Fruit fly (Drosophila melanogaster) whole organism, embryonic: ENCODE data around the gene Charon.

Experiments used
- Abd-B ChIP-seq: fragments of 200-800 bp; sonication (Bioruptor generic); optimal IDR thresholded peaks from 2 replicates; lab custom pipeline; 2018; ENCODE audit warnings: missing biosample characterization, mild to moderate bottlenecking, missing genetic modification characterization, moderate library complexity
- Atf3 ChIP-seq: fragments of 200-800 bp; sonication (Bioruptor generic); optimal IDR thresholded peaks from 3 replicates; lab custom pipeline; 2016; ENCODE audit warnings: missing biosample characterization, missing genetic modification characterization
- Bgb ChIP-seq: fragments of 200-800 bp; sonication (Bioruptor generic); IDR thresholded peaks from 2 replicates; pipeline ENCODE4 v1.3.6; 2022; ENCODE audit warnings: missing biosample characterization, missing genetic modification characterization; ENCODE audit not compliant: partially characterized antibody
- C15 ChIP-seq: fragments of 200-800 bp; sonication (Bioruptor generic); IDR thresholded peaks from 3 replicates; pipeline ENCODE4 v1.3.6; 2022; ENCODE audit warnings: missing biosample characterization, missing genetic modification characterization
- CG10979 ChIP-seq: fragments of 200-800 bp; sonication (Bioruptor generic); optimal IDR thresholded peaks from 2 replicates; lab custom pipeline; 2018; ENCODE audit warnings: missing biosample characterization, mild to moderate bottlenecking, missing genetic modification characterization, moderate library complexity
- CG1603 ChIP-seq: fragments of 200-800 bp; sonication (Bioruptor generic); optimal IDR thresholded peaks from 2 replicates; lab custom pipeline; 2019; ENCODE audit warnings: missing biosample characterization, mild to moderate bottlenecking, missing genetic modification characterization, moderate library complexity
- CG2678 ChIP-seq: fragments of 200-800 bp; sonication (Bioruptor generic); optimal IDR thresholded peaks from 3 replicates; lab custom pipeline; 2019; ENCODE audit warnings: missing biosample characterization, mild to moderate bottlenecking, missing genetic modification characterization, moderate library complexity
- CG42726 ChIP-seq: fragments of 200-800 bp; sonication (Bioruptor generic); IDR thresholded peaks from 2 replicates; pipeline ENCODE4 v1.3.6; 2022; ENCODE audit warnings: missing biosample characterization, missing genetic modification characterization; ENCODE audit not compliant: partially characterized antibody
- CG4360 ChIP-seq: fragments of 200-800 bp; sonication (Bioruptor generic); IDR thresholded peaks from 2 replicates; pipeline ENCODE4 v1.3.6; 2022; ENCODE audit warnings: missing biosample characterization, missing genetic modification characterization
- CG5180 ChIP-seq: fragments of 200-800 bp; sonication (Bioruptor generic); optimal IDR thresholded peaks from 3 replicates; lab custom pipeline; 2017; ENCODE audit warnings: missing biosample characterization, missing genetic modification characterization, mild to moderate bottlenecking, moderate library complexity, missing genetic modification reagents
- CG8924 ChIP-seq: fragments of 200-800 bp; optimal IDR thresholded peaks from 3 replicates; lab custom pipeline; 2019; ENCODE audit warnings: missing biosample characterization, mild to moderate bottlenecking, missing genetic modification characterization, moderate library complexity
- CTCF ChIP-seq: fragments of 200-800 bp; sonication (Bioruptor generic); optimal IDR thresholded peaks from 2 replicates; lab custom pipeline; 2017; ENCODE audit warnings: missing biosample characterization, mild to moderate bottlenecking, missing genetic modification characterization, moderate library complexity
- D19A ChIP-seq: fragments of 200-800 bp; optimal IDR thresholded peaks from 3 replicates; lab custom pipeline; 2019; ENCODE audit warnings: missing biosample characterization, mild to moderate bottlenecking, missing genetic modification characterization, moderate library complexity
- Dp ChIP-seq: fragments of 200-800 bp; sonication (Bioruptor generic); optimal IDR thresholded peaks from 2 replicates; lab custom pipeline; 2018; ENCODE audit warnings: missing biosample characterization, mild to moderate bottlenecking, missing genetic modification characterization, moderate library complexity
- Ets97D ChIP-seq: fragments of 200-800 bp; sonication (Bioruptor generic); optimal IDR thresholded peaks from 3 replicates; lab custom pipeline; 2016; ENCODE audit warnings: missing biosample characterization, missing genetic modification characterization
- Fer1 ChIP-seq: fragments of 200-800 bp; sonication (Bioruptor generic); optimal IDR thresholded peaks from 2 replicates; lab custom pipeline; 2017; ENCODE audit warnings: missing biosample characterization, mild to moderate bottlenecking, missing genetic modification characterization
- HHEX ChIP-seq: fragments of 200-800 bp; sonication (Bioruptor generic); optimal IDR thresholded peaks from 3 replicates; lab custom pipeline; 2017; ENCODE audit warnings: missing biosample characterization, mild to moderate bottlenecking, missing genetic modification characterization, missing genetic modification reagents
- HLHmδ ChIP-seq: fragments of 200-800 bp; sonication (Bioruptor generic); optimal IDR thresholded peaks from 2 replicates; lab custom pipeline; 2018; ENCODE audit warnings: missing biosample characterization, mild to moderate bottlenecking, missing genetic modification characterization, moderate library complexity
- HmgD ChIP-seq: fragments of 200-800 bp; sonication (Bioruptor generic); optimal IDR thresholded peaks from 3 replicates; lab custom pipeline; 2016; ENCODE audit warnings: missing biosample characterization, missing genetic modification characterization
- Hr39 ChIP-seq: fragments of >200 bp; optimal IDR thresholded peaks from 2 replicates; lab custom pipeline; 2017
- Lhr ChIP-seq: fragments of 200-800 bp; sonication (Bioruptor generic); optimal IDR thresholded peaks from 3 replicates; lab custom pipeline; 2017; ENCODE audit warnings: mild to moderate bottlenecking, missing biosample characterization, missing genetic modification reagents, missing genetic modification characterization
- MTF-1 ChIP-seq: fragments of 200-800 bp; sonication (Bioruptor generic); optimal IDR thresholded peaks from 2 replicates; lab custom pipeline; 2018; ENCODE audit warnings: missing biosample characterization, mild to moderate bottlenecking, missing genetic modification characterization, borderline replicate concordance
- Meics ChIP-seq: fragments of 200-800 bp; sonication (Bioruptor generic); optimal IDR thresholded peaks from 2 replicates; lab custom pipeline; 2017; ENCODE audit warnings: missing biosample characterization, mild to moderate bottlenecking, missing genetic modification characterization
- Myb ChIP-seq: fragments of 200-800 bp; sonication (Bioruptor generic); optimal IDR thresholded peaks from 2 replicates; lab custom pipeline; 2016; ENCODE audit warnings: missing biosample characterization, missing genetic modification characterization
- NFAT ChIP-seq: fragments of 200-800 bp; sonication (Bioruptor generic); IDR thresholded peaks from 2 replicates; pipeline ENCODE4 v1.3.6; 2022; ENCODE audit warnings: missing biosample characterization, missing genetic modification characterization
- Nf-YC ChIP-seq: fragments of 200-800 bp; optimal IDR thresholded peaks from 3 replicates; lab custom pipeline; 2019; ENCODE audit warnings: missing biosample characterization, mild to moderate bottlenecking, missing genetic modification characterization, moderate library complexity
- PHDP ChIP-seq: fragments of 200-800 bp; sonication (Bioruptor generic); optimal IDR thresholded peaks from 3 replicates; lab custom pipeline; 2018; ENCODE audit warnings: missing biosample characterization, mild to moderate bottlenecking, missing genetic modification characterization, moderate library complexity
- Vsx1 ChIP-seq: fragments of 200-800 bp; sonication (Bioruptor generic); optimal IDR thresholded peaks from 2 replicates; lab custom pipeline; 2017; ENCODE audit warnings: missing biosample characterization, mild to moderate bottlenecking, missing genetic modification characterization, missing genetic modification reagents
- ab ChIP-seq: fragments of 200-800 bp; sonication (Bioruptor generic); optimal IDR thresholded peaks from 2 replicates; lab custom pipeline; 2016; ENCODE audit warnings: missing biosample characterization, missing genetic modification characterization
- abd-A ChIP-seq: fragments of 200-800 bp; sonication (Bioruptor generic); optimal IDR thresholded peaks from 3 replicates; lab custom pipeline; 2019; ENCODE audit warnings: missing biosample characterization, mild to moderate bottlenecking, missing genetic modification characterization, moderate library complexity
- chinmo ChIP-seq: fragments of 200-800 bp; sonication (Bioruptor generic); IDR thresholded peaks from 4 replicates; pipeline ENCODE4 v1.3.6; 2022; ENCODE audit warnings: missing biosample characterization, missing genetic modification characterization; ENCODE audit not compliant: partially characterized antibody
- chm ChIP-seq: fragments of 200-800 bp; sonication (Bioruptor generic); IDR thresholded peaks from 2 replicates; pipeline ENCODE4 v1.3.6; 2022; ENCODE audit warnings: missing biosample characterization, missing genetic modification characterization
- da ChIP-seq: fragments of 200-800 bp; sonication (Bioruptor generic); optimal IDR thresholded peaks from 2 replicates; lab custom pipeline; 2016; ENCODE audit warnings: missing biosample characterization, missing genetic modification characterization
- dpn ChIP-seq, 2 experiments: fragments of 200-800 bp; sonication (Bioruptor generic); optimal IDR thresholded peaks; 3 replicates each; lab custom pipeline; 2016; ENCODE audit warnings: missing biosample characterization in 2 of 2, missing genetic modification characterization in 2 of 2
- gfzf ChIP-seq: fragments of 200-800 bp; sonication (Bioruptor generic); optimal IDR thresholded peaks from 2 replicates; lab custom pipeline; 2016; ENCODE audit warnings: missing biosample characterization, mild to moderate bottlenecking, missing genetic modification characterization, moderate library complexity
- grn ChIP-seq: fragments of 200-800 bp; sonication (Bioruptor generic); optimal IDR thresholded peaks from 3 replicates; lab custom pipeline; 2017; ENCODE audit warnings: missing biosample characterization, missing genetic modification characterization
- gt ChIP-seq: fragments of 200-800 bp; sonication (Bioruptor generic); IDR thresholded peaks from 2 replicates; pipeline ENCODE4 v1.3.6; 2022; ENCODE audit warnings: missing biosample characterization, missing genetic modification characterization
- her ChIP-seq: fragments of 200-800 bp; sonication (Bioruptor generic); optimal IDR thresholded peaks from 2 replicates; lab custom pipeline; 2016; ENCODE audit warnings: missing biosample characterization, missing genetic modification characterization
- kni ChIP-seq: fragments of 200-800 bp; sonication (Bioruptor generic); optimal IDR thresholded peaks from 3 replicates; lab custom pipeline; 2017; ENCODE audit warnings: mild to moderate bottlenecking, missing biosample characterization, missing genetic modification reagents, missing genetic modification characterization
- nom ChIP-seq: fragments of 200-800 bp; sonication (Bioruptor generic); optimal IDR thresholded peaks from 2 replicates; lab custom pipeline; 2017; ENCODE audit warnings: missing biosample characterization, missing genetic modification characterization, mild to moderate bottlenecking, moderate library complexity, missing genetic modification reagents
- pan ChIP-seq, 4 experiments: fragments of >200 bp in 3 of 4; fragments of 200-800 bp in 1 of 4; sonication (Bioruptor generic) in 1 of 4; optimal IDR thresholded peaks in 3 of 4; IDR thresholded peaks in 1 of 4; 2 replicates each; pipeline versions ENCODE4 v1.3.6 to Lab custom; 2017 to 2022; ENCODE audit warnings: missing biosample characterization in 2 of 4, missing genetic modification characterization in 2 of 4, mixed read lengths in 1 of 4
- sc ChIP-seq, 3 experiments: fragments of >200 bp in 2 of 3; fragments of 200-800 bp in 1 of 3; sonication (Bioruptor generic) in 1 of 3; optimal IDR thresholded peaks; 2 replicates in 2 of 3; 3 replicates in 1 of 3; lab custom pipeline; 2017; ENCODE audit warnings: mild to moderate bottlenecking in 1 of 3, missing biosample characterization in 1 of 3, missing genetic modification characterization in 1 of 3, missing genetic modification reagents in 1 of 3
- sens ChIP-seq: fragments of 200-800 bp; sonication (Bioruptor generic); peaks from one replicate; lab custom pipeline; 2016; ENCODE audit warnings: missing biosample characterization, missing genetic modification characterization
- slbo ChIP-seq: fragments of 200-800 bp; sonication (Bioruptor generic); IDR thresholded peaks from 2 replicates; pipeline ENCODE4 v1.3.6; 2022; ENCODE audit warnings: missing biosample characterization, missing genetic modification characterization
- sob ChIP-seq: fragments of 200-800 bp; sonication (Bioruptor generic); IDR thresholded peaks from 2 replicates; pipeline ENCODE4 v1.3.6; 2022; ENCODE audit warnings: missing biosample characterization, missing genetic modification characterization
- tio ChIP-seq: fragments of 200-800 bp; sonication (Bioruptor generic); optimal IDR thresholded peaks from 2 replicates; lab custom pipeline; 2017; ENCODE audit warnings: missing biosample characterization, missing genetic modification characterization, inconsistent platforms
- tna ChIP-seq: fragments of 200-800 bp; sonication (Bioruptor generic); IDR thresholded peaks from 2 replicates; pipeline ENCODE4 v1.3.6; 2022; ENCODE audit warnings: missing biosample characterization, missing genetic modification characterization; ENCODE audit not compliant: partially characterized antibody
- trh ChIP-seq: fragments of 200-800 bp; sonication (Bioruptor generic); optimal IDR thresholded peaks from 2 replicates; lab custom pipeline; 2016; ENCODE audit warnings: missing biosample characterization, missing genetic modification characterization
- ttk ChIP-seq: fragments of 200-800 bp; sonication (Bioruptor generic); IDR thresholded peaks from 2 replicates; pipeline ENCODE4 v2.1.2; 2022; ENCODE audit warnings: missing biosample characterization, missing genetic modification characterization

Charon gene

DNA sequence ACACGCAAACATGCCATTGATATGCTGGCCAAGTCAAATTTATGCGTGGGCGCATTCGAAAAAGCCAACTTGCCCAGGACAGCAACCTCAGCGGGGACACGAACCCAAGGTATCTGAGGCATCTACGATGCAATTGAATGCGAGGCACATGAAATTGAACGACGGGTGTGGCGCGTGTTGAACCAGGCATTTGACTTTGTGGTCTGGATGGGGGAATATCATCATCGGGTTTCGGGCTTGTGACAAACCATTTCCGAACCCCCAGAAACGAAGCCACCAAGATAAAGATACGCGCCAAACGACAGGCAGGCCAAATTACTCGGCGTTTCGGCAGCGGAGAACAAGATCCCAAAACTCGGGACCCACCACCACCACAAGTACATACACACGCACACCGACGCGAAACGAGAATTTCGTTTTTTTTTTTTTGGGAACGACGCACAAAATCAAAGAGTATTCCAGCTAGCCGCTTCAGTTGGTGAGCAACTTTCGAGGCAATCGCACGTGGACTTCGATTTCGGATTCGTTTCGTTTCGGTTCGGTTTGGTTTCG is 29.8 kb downstream of the Charon start, which contains the start of gene MFS3 (continued):
- TF ChIP-seq CTCF (GFP tag; lab: Kevin White, UChicago) (peak; percentile 82), CG1603 (peak; percentile 80), Atf3 (GFP tag; lab: Kevin White, UChicago) (no peak), chinmo (GFP tag; lab: Robert Waterston, UW) (peak; percentile 95), CG10979 (no peak), Nf-YC (tag; lab: Kevin White, UChicago) (peak; percentile 7), ab (GFP tag; lab: Kevin White, UChicago) (no peak), D19A (peak; percentile 88), Dp (peak; percentile 60), Meics (GFP tag; lab: Kevin White, UChicago) (peak; percentile 13), Hr39 (lab: Kevin White, UChicago) (no peak), trh (GFP tag; lab: Kevin White, UChicago) (no peak), da (no peak), CG5180 (GFP tag; lab: Kevin White, UChicago) (peak; percentile 3), pan (optimal IDR thresholded peaks at IDR 0.05; lab: Kevin White, UChicago) (no peak), pan (GFP tag; optimal IDR thresholded peaks at IDR 0.05 in 1 of 2, IDR thresholded peaks at IDR 0.05 in 1 of 2) (no peak), ttk (GFP tag; lab: Robert Waterston, UW) (no peak), chm (GFP tag; lab: Robert Waterston, UW) (no peak), gt (no peak), dpn (GFP tag; optimal IDR thresholded peaks at IDR 0.05; lab: Kevin White, UChicago) (peak in 1 of 2 experiments; percentile 21), sens (GFP tag; lab: Kevin White, UChicago) (peak; percentile 57), MTF-1 (GFP tag; lab: Kevin White, UChicago) (peak; percentile 51), HmgD (GFP tag; lab: Kevin White, UChicago) (peak; percentile 61), Ets97D (peak; percentile 19), gfzf (GFP tag; lab: Kevin White, UChicago) (peak; percentile 56), tio (GFP tag; lab: Kevin White, UChicago) (no peak), grn (peak; percentile 58), Lhr (GFP tag; lab: Kevin White, UChicago) (no peak), HLHmδ (GFP tag; lab: Kevin White, UChicago) (peak; percentile 37), Fer1 (peak; percentile 62), abd-A (tag; lab: Kevin White, UChicago) (peak; percentile 96), Myb (GFP tag; lab: Kevin White, UChicago) (peak; percentile 36), NFAT (GFP tag; lab: Robert Waterston, UW) (no peak), HHEX (GFP tag; lab: Kevin White, UChicago) (peak; percentile 6), kni (GFP tag; lab: Kevin White, UChicago) (peak; percentile 80), CG2678 (tag; lab: Kevin White, UChicago) (peak; percentile 25), slbo (GFP tag; lab: Robert Waterston, UW) (peak; percentile 25; the same call in 1 of the 2 replicates), CG8924 (no peak), CG42726 (GFP tag; lab: Robert Waterston, UW) (0 out of 2 replicates have a peak, but pooled peaks have one; percentile 3), PHDP (tag; lab: Kevin White, UChicago) (peak; percentile 20), nom (peak; percentile 37), tna (no peak), CG4360 (GFP tag; lab: Robert Waterston, UW) (no peak), sob (0 out of 2 replicates have a peak, but pooled peaks have one; percentile 26), Abd-B (GFP tag; lab: Kevin White, UChicago) (peak; percentile 27), her (GFP tag; lab: Kevin White, UChicago) (peak; percentile 25), Vsx1 (GFP tag; lab: Kevin White, UChicago) (peak; percentile 8), Bgb (GFP tag; lab: Robert Waterston, UW) (peak; percentile 26; the same call in 1 of the 2 replicates), sc (optimal IDR thresholded peaks at IDR 0.05; lab: Kevin White, UChicago) (no peak), sc (GFP tag; optimal IDR thresholded peaks at IDR 0.05; lab: Kevin White, UChicago) (no peak), C15 (GFP tag; lab: Robert Waterston, UW) (0 out of 3 replicates have a peak, but pooled peaks have one; percentile 4)
